Worm (Caenorhabditis elegans): ENCODE data around the gene lhfp-4.

Gene lhfp-4

DNA sequence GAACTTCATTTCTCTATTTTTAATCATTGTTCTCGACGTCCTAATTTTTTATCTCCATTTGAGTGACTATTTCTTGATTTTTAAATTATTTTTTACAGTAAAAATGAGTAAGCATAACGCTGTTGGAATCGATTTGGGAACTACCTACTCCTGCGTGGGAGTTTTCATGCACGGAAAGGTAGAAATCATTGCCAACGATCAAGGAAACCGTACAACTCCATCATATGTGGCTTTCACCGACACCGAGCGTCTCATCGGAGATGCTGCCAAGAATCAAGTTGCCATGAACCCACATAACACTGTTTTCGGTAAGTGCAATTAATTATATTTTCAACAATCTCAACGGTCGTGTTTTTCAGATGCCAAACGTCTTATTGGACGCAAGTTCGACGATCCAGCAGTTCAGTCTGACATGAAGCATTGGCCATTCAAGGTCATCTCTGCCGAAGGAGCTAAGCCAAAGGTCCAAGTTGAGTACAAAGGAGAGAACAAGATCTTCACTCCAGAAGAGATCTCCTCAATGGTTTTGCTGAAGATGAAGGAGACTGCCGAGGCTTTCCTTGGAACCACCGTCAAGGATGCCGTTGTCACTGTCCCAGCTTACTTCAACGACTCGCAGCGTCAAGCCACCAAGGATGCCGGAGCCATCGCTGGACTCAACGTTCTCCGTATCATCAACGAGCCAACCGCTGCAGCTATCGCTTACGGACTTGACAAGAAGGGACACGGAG lies 3.6 kb downstream of the lhfp-4 start, which contains the start of gene hsp-1 (continued):
- TF ChIP-seq Y105C5A.15 (GFP tag; IDR thresholded peaks at IDR 0.05): no peak
- TF ChIP-seq mdl-1 (tag; optimal IDR thresholded peaks at IDR 0.05): no peak
- no peak for TF ChIP-seq lin-15B (tag; optimal IDR thresholded peaks at IDR 0.05)
- no peak for TF ChIP-seq aly-2 (tag; optimal IDR thresholded peaks at IDR 0.05)
- TF ChIP-seq Y75B8A.6 (GFP tag; IDR thresholded peaks at IDR 0.05): peak; percentile 33; the same call in 1 of the 2 replicates
- TF ChIP-seq saeg-2 (GFP tag; IDR thresholded peaks at IDR 0.05): no peak
- TF ChIP-seq mxl-2 (GFP tag; conservative IDR thresholded peaks at IDR 0.05): 0 out of 2 replicates have a peak, but pooled peaks have one; percentile 2
- TF ChIP-seq spr-3 (GFP tag; optimal IDR thresholded peaks at IDR 0.05): no peak
- TF ChIP-seq F10B5.3 (tag; optimal IDR thresholded peaks at IDR 0.05): no peak
- peak in 1 of 2 experiments; percentile 23 for TF ChIP-seq unc-62 (GFP tag; optimal IDR thresholded peaks at IDR 0.05 in 1 of 2)
- TF ChIP-seq unc-62 (tag; optimal IDR thresholded peaks at IDR 0.05): no peak
- no peak for TF ChIP-seq zag-1 (tag; optimal IDR thresholded peaks at IDR 0.05)

DNA sequence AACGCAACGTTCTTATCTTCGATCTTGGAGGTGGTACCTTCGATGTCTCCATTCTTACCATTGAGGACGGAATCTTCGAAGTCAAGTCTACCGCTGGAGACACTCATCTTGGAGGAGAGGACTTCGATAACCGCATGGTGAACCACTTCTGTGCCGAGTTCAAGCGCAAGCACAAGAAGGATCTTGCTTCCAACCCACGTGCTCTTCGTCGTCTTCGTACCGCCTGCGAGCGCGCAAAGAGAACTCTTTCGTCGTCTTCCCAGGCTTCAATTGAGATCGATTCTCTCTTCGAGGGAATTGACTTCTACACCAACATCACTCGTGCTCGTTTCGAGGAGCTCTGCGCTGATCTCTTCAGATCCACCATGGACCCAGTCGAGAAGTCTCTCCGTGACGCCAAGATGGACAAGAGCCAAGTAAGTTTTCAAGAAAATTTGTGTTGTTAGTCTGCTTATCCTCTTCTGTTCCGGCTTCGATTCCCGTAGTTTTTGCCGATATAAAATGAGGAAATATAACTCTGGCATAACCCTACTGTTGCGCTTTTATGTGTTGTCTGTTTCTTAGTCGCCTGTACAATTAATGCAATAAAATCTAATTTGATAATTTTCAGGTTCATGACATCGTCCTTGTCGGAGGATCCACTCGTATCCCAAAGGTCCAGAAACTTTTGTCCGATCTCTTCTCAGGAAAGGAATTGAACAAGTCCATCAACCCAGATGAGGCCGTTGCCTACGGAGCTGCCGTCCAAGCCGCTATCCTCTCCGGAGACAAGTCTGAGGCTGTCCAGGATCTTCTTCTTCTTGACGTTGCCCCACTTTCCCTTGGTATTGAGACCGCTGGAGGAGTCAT lies 4.4 kb downstream of the lhfp-4 start:
- TF ChIP-seq egl-43 (GFP tag; IDR thresholded peaks at IDR 0.05) (0 out of 2 replicates have a peak, but pooled peaks have one; percentile 50), F49E8.2 (tag; optimal IDR thresholded peaks at IDR 0.05; ENCODE audit: borderline replicate concordance) (peak; percentile 37), ces-1 (GFP tag; optimal IDR thresholded peaks at IDR 0.05) (no peak), nhr-48 (tag; optimal IDR thresholded peaks at IDR 0.05) (no peak), sdz-12 (GFP tag; optimal IDR thresholded peaks at IDR 0.05) (no peak), tag-97 (GFP tag; IDR thresholded peaks at IDR 0.05) (no peak), ceh-28 (tag; optimal IDR thresholded peaks at IDR 0.05) (no peak), ztf-11 (tag; optimal IDR thresholded peaks at IDR 0.05) (no peak), aha-1 (tag) (peak; percentile 36), lin-1 (GFP tag; IDR thresholded peaks at IDR 0.05) (peak; percentile 74), nhr-111 (GFP tag; optimal IDR thresholded peaks at IDR 0.05) (no peak), zfp-3 (GFP tag; conservative IDR thresholded peaks at IDR 0.05) (peak; percentile 59; the same call in 1 of the 2 replicates), saeg-2 (GFP tag; IDR thresholded peaks at IDR 0.05) (0 out of 2 replicates have a peak, but pooled peaks have one; percentile 32), snpc-1.2 (GFP tag; IDR thresholded peaks at IDR 0.05) (peak; percentile 75), madf-9 (GFP tag; conservative IDR thresholded peaks at IDR 0.05) (no peak), daf-19 (GFP tag; conservative IDR thresholded peaks at IDR 0.05) (peak; percentile 49; the same call in 1 of the 2 replicates), mep-1 (tag; optimal IDR thresholded peaks at IDR 0.05) (peak; percentile 14), nhr-237 (tag; optimal IDR thresholded peaks at IDR 0.05) (no peak), unc-130 (GFP tag; optimal IDR thresholded peaks at IDR 0.05) (no peak), nhr-10 (tag; optimal IDR thresholded peaks at IDR 0.05) (no peak), D1046.2 (GFP tag; IDR thresholded peaks at IDR 0.05) (no peak; the same call in 1 of the 2 replicates), php-3 (GFP tag; IDR thresholded peaks at IDR 0.05) (peak; percentile 34; the same call in 1 of the 2 replicates), hlh-11 (tag; optimal IDR thresholded peaks at IDR 0.05) (no peak), Y5F2A.4 (GFP tag; optimal IDR thresholded peaks at IDR 0.05) (no peak), Y105C5A.15 (GFP tag; IDR thresholded peaks at IDR 0.05) (peak; percentile 15; the same call in 1 of the 2 replicates), daf-16 (GFP tag; optimal IDR thresholded peaks at IDR 0.05) (no peak), daf-16 (tag; optimal IDR thresholded peaks at IDR 0.05) (peak; percentile 12), madf-5 (GFP tag; IDR thresholded peaks at IDR 0.05) (peak in 1 of 2 experiments; percentile 18; a peak in 1 of 4 replicates), spr-1 (tag; optimal IDR thresholded peaks at IDR 0.05) (no peak), ZK337.2 (GFP tag; IDR thresholded peaks at IDR 0.05) (no peak), nhr-102 (tag; optimal IDR thresholded peaks at IDR 0.05) (no peak), F44E2.7 (GFP tag; IDR thresholded peaks at IDR 0.05) (peak; percentile 19; the same call in 1 of the 2 replicates), mdt-29 (GFP tag; IDR thresholded peaks at IDR 0.05) (0 out of 2 replicates have a peak, but pooled peaks have one; percentile 7), hif-1 (tag; optimal IDR thresholded peaks at IDR 0.05) (no peak), lin-38 (GFP tag; IDR thresholded peaks at IDR 0.05) (peak; percentile 27; the same call in 1 of the 2 replicates), ceh-62 (tag; optimal IDR thresholded peaks at IDR 0.05) (no peak), nhr-76 (tag; optimal IDR thresholded peaks at IDR 0.05) (no peak)
